Worm (Caenorhabditis elegans) whole organism, L2 larva: ENCODE results near the gene aars-1.

ENCODE experiments used
- C34F6.9 ChIP-seq: fragments of 150-350 bp; optimal IDR thresholded peaks from 2 replicates; lab custom pipeline; 2014; ENCODE audit warnings: missing biosample characterization, missing genetic modification characterization
- F13H6.1 ChIP-seq: sonication (generic microtip); optimal IDR thresholded peaks from 2 replicates; lab custom pipeline; 2016; ENCODE audit warnings: missing genetic modification characterization, missing compliant biosample characterization
- R02D3.7 ChIP-seq: fragments of 150-350 bp; optimal IDR thresholded peaks from 2 replicates; lab custom pipeline; 2014; ENCODE audit warnings: missing biosample characterization, missing genetic modification characterization
- Y55F3AM.14 ChIP-seq: fragments of 200-800 bp; sonication (Bioruptor generic); optimal IDR thresholded peaks from 2 replicates; lab custom pipeline; 2018; ENCODE audit warnings: mild to moderate bottlenecking, missing genetic modification characterization, missing compliant biosample characterization
- ZK546.5 ChIP-seq: sonication (generic microtip); optimal IDR thresholded peaks from 2 replicates; lab custom pipeline; 2017; ENCODE audit warnings: missing biosample characterization, missing genetic modification characterization
- alr-1 ChIP-seq: fragments of 150-350 bp; optimal IDR thresholded peaks from 2 replicates; lab custom pipeline; 2014; ENCODE audit warnings: missing biosample characterization, missing genetic modification characterization
- aly-2 ChIP-seq: fragments of 150-350 bp; optimal IDR thresholded peaks from 2 replicates; lab custom pipeline; 2014; ENCODE audit warnings: missing biosample characterization, missing genetic modification characterization
- ama-1 ChIP-seq: fragments of 150-350 bp; optimal IDR thresholded peaks from 2 replicates; lab custom pipeline; 2018; ENCODE audit warnings: inconsistent platforms
- blmp-1 ChIP-seq: sonication (generic microtip); optimal IDR thresholded peaks from 2 replicates; lab custom pipeline; 2017; ENCODE audit warnings: missing genetic modification characterization, mild to moderate bottlenecking, missing compliant biosample characterization, antibody characterized with exemption, moderate library complexity; ENCODE audit not compliant: insufficient read depth
- ceh-16 ChIP-seq: fragments of 150-350 bp; optimal IDR thresholded peaks from 2 replicates; lab custom pipeline; 2014; ENCODE audit warnings: missing biosample characterization, missing genetic modification characterization
- ceh-82 ChIP-seq: fragments of 150-350 bp; optimal IDR thresholded peaks from 2 replicates; lab custom pipeline; 2014; ENCODE audit warnings: missing biosample characterization, missing genetic modification characterization
- crh-2 ChIP-seq: sonication (generic microtip); optimal IDR thresholded peaks from 2 replicates; lab custom pipeline; 2017; ENCODE audit warnings: missing biosample characterization, missing genetic modification characterization
- dmd-4 ChIP-seq: sonication (generic microtip); optimal IDR thresholded peaks from 2 replicates; lab custom pipeline; 2017; ENCODE audit warnings: missing biosample characterization, missing genetic modification characterization
- egl-27 ChIP-seq: sonication (generic microtip); optimal IDR thresholded peaks from 3 replicates; lab custom pipeline; 2017; ENCODE audit warnings: missing biosample characterization, missing genetic modification reagents, missing genetic modification characterization
- elt-1 ChIP-seq: fragments of 150-350 bp; optimal IDR thresholded peaks from 2 replicates; lab custom pipeline; 2014; ENCODE audit warnings: missing biosample characterization, missing genetic modification characterization
- elt-3 ChIP-seq: sonication (generic microtip); optimal IDR thresholded peaks from 2 replicates; lab custom pipeline; 2017; ENCODE audit warnings: missing biosample characterization, missing genetic modification characterization
- fos-1 ChIP-seq: fragments of 150-350 bp; optimal IDR thresholded peaks from 2 replicates; lab custom pipeline; 2014; ENCODE audit warnings: missing biosample characterization, missing genetic modification characterization
- gmeb-1 ChIP-seq: fragments of 150-350 bp; optimal IDR thresholded peaks from 2 replicates; lab custom pipeline; 2014; ENCODE audit warnings: missing biosample characterization, missing genetic modification characterization
- lin-11 ChIP-seq: fragments of 150-350 bp; sonication (generic microtip); optimal IDR thresholded peaks from 2 replicates; lab custom pipeline; 2014; ENCODE audit warnings: missing biosample characterization, missing genetic modification characterization, inconsistent platforms, mixed read lengths
- lin-13 ChIP-seq: fragments of 150-350 bp; optimal IDR thresholded peaks from 2 replicates; lab custom pipeline; 2014; ENCODE audit warnings: missing biosample characterization, missing genetic modification reagents, missing genetic modification characterization
- lin-39 ChIP-seq: fragments of 150-350 bp; optimal IDR thresholded peaks from 2 replicates; lab custom pipeline; 2014; ENCODE audit warnings: missing biosample characterization, missing genetic modification reagents, missing genetic modification characterization
- lsy-2 ChIP-seq, 2 experiments: fragments of 150-350 bp in 1 of 2; sonication (generic microtip) in 1 of 2; optimal IDR thresholded peaks; 2 replicates each; lab custom pipeline; 2014 to 2017; ENCODE audit warnings: missing biosample characterization in 2 of 2, missing genetic modification characterization in 2 of 2
- mab-5 ChIP-seq: fragments of 150-350 bp; optimal IDR thresholded peaks from 2 replicates; lab custom pipeline; 2014; ENCODE audit warnings: missing biosample characterization, missing genetic modification characterization
- mbf-1 ChIP-seq: sonication (generic microtip); optimal IDR thresholded peaks from 2 replicates; lab custom pipeline; 2017; ENCODE audit warnings: missing biosample characterization, missing genetic modification characterization
- mdl-1 ChIP-seq, 2 experiments: fragments of 150-350 bp in 1 of 2; sonication (generic microtip) in 1 of 2; optimal IDR thresholded peaks; 2 replicates each; lab custom pipeline; 2017; ENCODE audit warnings: missing biosample characterization in 2 of 2, missing genetic modification characterization in 2 of 2
- nhr-10 ChIP-seq: sonication (generic microtip); optimal IDR thresholded peaks from 2 replicates; lab custom pipeline; 2017; ENCODE audit warnings: missing biosample characterization, missing genetic modification characterization
- nhr-11 ChIP-seq: fragments of 150-350 bp; optimal IDR thresholded peaks from 2 replicates; lab custom pipeline; 2014; ENCODE audit warnings: missing biosample characterization, missing genetic modification characterization
- nhr-12 ChIP-seq: fragments of 150-350 bp; optimal IDR thresholded peaks from 2 replicates; lab custom pipeline; 2014; ENCODE audit warnings: missing biosample characterization, missing genetic modification characterization
- nhr-129 ChIP-seq: fragments of 150-350 bp; optimal IDR thresholded peaks from 2 replicates; lab custom pipeline; 2014; ENCODE audit warnings: missing biosample characterization, missing genetic modification characterization
- nhr-21 ChIP-seq: fragments of 150-350 bp; optimal IDR thresholded peaks from 2 replicates; lab custom pipeline; 2014; ENCODE audit warnings: missing biosample characterization, missing genetic modification characterization
- nhr-23 ChIP-seq: fragments of 150-350 bp; optimal IDR thresholded peaks from 2 replicates; lab custom pipeline; 2014; ENCODE audit warnings: missing biosample characterization, missing genetic modification reagents, missing genetic modification characterization
- nhr-237 ChIP-seq: fragments of 150-350 bp; optimal IDR thresholded peaks from 2 replicates; lab custom pipeline; 2014; ENCODE audit warnings: missing biosample characterization, missing genetic modification characterization
- nhr-25 ChIP-seq: fragments of 150-350 bp; sonication (generic microtip); optimal IDR thresholded peaks from 3 replicates; lab custom pipeline; 2014; ENCODE audit warnings: missing biosample characterization, missing genetic modification characterization
- nhr-6 ChIP-seq: fragments of 150-350 bp; optimal IDR thresholded peaks from 2 replicates; lab custom pipeline; 2014; ENCODE audit warnings: missing biosample characterization, missing genetic modification characterization
- nhr-77 ChIP-seq: fragments of 150-350 bp; optimal IDR thresholded peaks from 2 replicates; lab custom pipeline; 2014; ENCODE audit warnings: missing biosample characterization, missing genetic modification characterization
- peb-1 ChIP-seq: fragments of 150-350 bp; optimal IDR thresholded peaks from 2 replicates; lab custom pipeline; 2014; ENCODE audit warnings: missing biosample characterization, missing genetic modification characterization
- sem-4 ChIP-seq: fragments of 150-350 bp; optimal IDR thresholded peaks from 2 replicates; lab custom pipeline; 2014; ENCODE audit warnings: missing biosample characterization, missing genetic modification reagents, missing genetic modification characterization
- skn-1 ChIP-seq: sonication (generic microtip); optimal IDR thresholded peaks from 2 replicates; lab custom pipeline; 2017; ENCODE audit warnings: missing biosample characterization, missing genetic modification characterization
- sma-3 ChIP-seq: sonication (generic microtip); optimal IDR thresholded peaks from 2 replicates; lab custom pipeline; 2016; ENCODE audit warnings: missing genetic modification reagents, missing genetic modification characterization, missing compliant biosample characterization
- sma-9 ChIP-seq, 2 experiments: fragments of 150-350 bp in 1 of 2; sonication (generic microtip) in 1 of 2; optimal IDR thresholded peaks; 2 replicates each; lab custom pipeline; 2014 to 2016; ENCODE audit warnings: missing genetic modification characterization in 2 of 2, mild to moderate bottlenecking in 1 of 2, missing biosample characterization in 1 of 2, missing compliant biosample characterization in 1 of 2, missing genetic modification reagents in 1 of 2, moderate library complexity in 1 of 2
- snpc-4 ChIP-seq: fragments of 150-350 bp; optimal IDR thresholded peaks from 2 replicates; lab custom pipeline; 2014; ENCODE audit warnings: missing biosample characterization, missing genetic modification characterization
- unc-39 ChIP-seq: fragments of 150-350 bp; optimal IDR thresholded peaks from 2 replicates; lab custom pipeline; 2014; ENCODE audit warnings: missing biosample characterization, missing genetic modification characterization
- unc-55 ChIP-seq: fragments of 150-350 bp; sonication (generic microtip); optimal IDR thresholded peaks from 3 replicates; lab custom pipeline; 2014; ENCODE audit warnings: missing biosample characterization, missing genetic modification reagents, missing genetic modification characterization
- unc-62 ChIP-seq: fragments of 150-350 bp; optimal IDR thresholded peaks from 2 replicates; lab custom pipeline; 2014; ENCODE audit warnings: missing biosample characterization, missing genetic modification reagents, missing genetic modification characterization
- zag-1 ChIP-seq: fragments of 150-350 bp; optimal IDR thresholded peaks from 2 replicates; lab custom pipeline; 2014; ENCODE audit warnings: missing biosample characterization, missing genetic modification characterization
- ztf-1 ChIP-seq: fragments of 200-800 bp; sonication (Bioruptor generic); conservative IDR thresholded peaks from 2 replicates; pipeline ENCODE4 v1.3.6; 2022; ENCODE audit warnings: missing genetic modification characterization, missing compliant biosample characterization
- ztf-11 ChIP-seq: sonication (generic microtip); optimal IDR thresholded peaks from 2 replicates; lab custom pipeline; 2017; ENCODE audit warnings: missing biosample characterization, missing genetic modification characterization
- ztf-4 ChIP-seq: fragments of 150-350 bp; optimal IDR thresholded peaks from 2 replicates; lab custom pipeline; 2014; ENCODE audit warnings: missing biosample characterization, missing genetic modification characterization

Gene aars-1

DNA sequence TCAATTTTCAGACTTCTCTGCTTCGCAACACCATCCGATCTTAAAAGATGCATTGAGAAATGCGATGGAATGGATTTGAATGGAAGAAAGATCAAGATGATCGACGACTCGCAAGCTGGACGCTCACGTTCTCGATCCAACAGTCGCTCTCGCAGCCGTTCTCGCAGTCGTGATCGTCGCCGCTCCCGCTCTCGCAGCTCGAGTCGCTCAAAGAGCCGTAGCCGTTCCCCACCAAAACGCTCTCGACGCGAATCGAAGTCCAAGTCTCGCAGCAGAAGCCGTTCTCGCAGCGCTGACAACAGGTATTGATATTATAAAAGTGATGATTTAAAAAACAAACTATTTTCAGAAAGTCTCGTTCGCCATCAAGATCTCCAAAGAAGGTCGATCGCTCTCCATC, 9.2 kb downstream of the aars-1 start:
- TF ChIP-seq skn-1 (tag; lab: Kevin White, UChicago) (no peak), mab-5 (no peak), nhr-129 (no peak), lsy-2 (tag; optimal IDR thresholded peaks at IDR 0.05; lab: Kevin White, UChicago) (no peak), mbf-1 (no peak), gmeb-1 (tag; lab: Kevin White, UChicago) (no peak)

DNA sequence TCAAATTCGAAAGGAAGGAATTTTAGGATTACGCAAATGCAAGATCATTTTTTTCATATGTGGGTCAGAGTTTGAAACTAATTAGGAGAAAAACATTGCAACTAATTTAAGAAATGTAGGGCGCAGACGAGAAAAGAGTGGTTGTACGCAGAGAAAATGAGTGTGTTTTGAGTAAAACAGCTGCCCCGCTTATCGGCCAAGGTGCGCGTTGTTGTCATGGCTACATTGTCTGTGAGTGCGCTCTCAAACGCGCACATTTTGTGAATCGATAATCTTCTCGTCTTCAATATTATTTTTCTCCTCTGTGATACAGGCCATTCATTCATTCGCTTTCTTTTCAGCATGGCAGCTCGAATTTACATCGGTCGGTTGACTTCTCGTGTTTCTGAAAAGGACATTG, 10.7 kb downstream of the aars-1 start:
- TF ChIP-seq ztf-1 (GFP tag; lab: Robert Waterston, UW) (no peak), lin-11 (tag; lab: Kevin White, UChicago) (peak; percentile 43)

DNA sequence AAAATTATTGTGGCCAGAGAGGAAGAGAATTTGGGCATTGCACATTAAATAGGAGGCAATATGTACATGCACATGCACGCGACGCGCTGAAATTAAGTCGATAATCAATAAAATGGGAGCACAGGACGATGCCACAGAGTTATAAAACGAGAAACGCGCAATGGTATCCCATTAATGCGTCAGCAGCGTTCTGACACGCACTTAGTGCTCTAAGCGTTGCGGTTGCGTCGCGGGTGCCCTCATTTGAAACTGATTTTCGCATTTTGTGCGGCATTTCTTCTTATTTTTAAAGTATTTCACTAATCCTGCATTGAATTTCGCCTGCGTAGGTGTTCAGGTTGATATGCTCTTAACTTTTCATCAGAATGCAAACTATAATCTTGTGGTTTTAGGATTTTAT, 11.3 kb downstream of the aars-1 start, which contains the start of gene rsp-1:
Gene rsp-1, plus strand, starts transcription at position 338 of the 400 bp plus-strand sequence.
- TF ChIP-seq nhr-129 (peak; percentile 92), lin-11 (tag; lab: Kevin White, UChicago) (peak; percentile 82), nhr-6 (tag; lab: Kevin White, UChicago) (peak; percentile 74), nhr-77 (tag; lab: Kevin White, UChicago) (no peak), egl-27 (tag; lab: Kevin White, UChicago) (peak; percentile 73), nhr-12 (no peak), lin-13 (GFP tag; lab: Kevin White, UChicago) (peak; percentile 91), unc-55 (peak; percentile 95), nhr-11 (tag; lab: Kevin White, UChicago) (no peak), unc-39 (no peak), dmd-4 (tag; lab: Kevin White, UChicago) (no peak), ceh-82 (tag; lab: Kevin White, UChicago) (peak; percentile 30), snpc-4 (tag; lab: Kevin White, UChicago) (peak; percentile 87), unc-62 (GFP tag; lab: Kevin White, UChicago) (no peak), nhr-21 (tag; lab: Kevin White, UChicago) (peak; percentile 87), mab-5 (peak; percentile 89), sma-3 (peak; percentile 84), zag-1 (peak; percentile 60), gmeb-1 (tag; lab: Kevin White, UChicago) (peak; percentile 90), aly-2 (tag; lab: Kevin White, UChicago) (no peak), mdl-1 (tag; optimal IDR thresholded peaks at IDR 0.05; lab: Kevin White, UChicago) (peak in 1 of 2 experiments; percentile 74), sma-9 (GFP tag; optimal IDR thresholded peaks at IDR 0.05; lab: Kevin White, UChicago) (peak; percentile 95), sma-9 (tag; optimal IDR thresholded peaks at IDR 0.05; lab: Kevin White, UChicago) (no peak), elt-1 (tag; lab: Kevin White, UChicago) (no peak), alr-1 (tag; lab: Kevin White, UChicago) (no peak), sem-4 (tag; lab: Kevin White, UChicago) (peak; percentile 79), skn-1 (tag; lab: Kevin White, UChicago) (no peak), ztf-1 (GFP tag; lab: Robert Waterston, UW) (no peak), crh-2 (tag; lab: Kevin White, UChicago) (peak; percentile 92), ZK546.5 (tag; lab: Kevin White, UChicago) (no peak), blmp-1 (tag; lab: Kevin White, UChicago) (peak; percentile 48), R02D3.7 (tag; lab: Kevin White, UChicago) (peak; percentile 67), lin-39 (tag; lab: Kevin White, UChicago) (no peak), ztf-11 (tag; lab: Kevin White, UChicago) (no peak), ztf-4 (tag; lab: Kevin White, UChicago) (peak; percentile 74), nhr-237 (tag; lab: Kevin White, UChicago) (peak; percentile 43), fos-1 (tag; lab: Kevin White, UChicago) (peak; percentile 84), Y55F3AM.14 (GFP tag; lab: Kevin White, UChicago) (peak; percentile 27), ama-1 (lab: Kevin White, UChicago) (peak; percentile 76), ceh-16 (peak; percentile 39), C34F6.9 (tag; lab: Kevin White, UChicago) (peak; percentile 97), F13H6.1 (peak; percentile 90), peb-1 (tag; lab: Kevin White, UChicago) (no peak), nhr-23 (tag; lab: Kevin White, UChicago) (no peak), elt-3 (no peak), nhr-10 (tag; lab: Kevin White, UChicago) (no peak), lsy-2 (tag; optimal IDR thresholded peaks at IDR 0.05; lab: Kevin White, UChicago) (peak; percentile 84 to 94), mbf-1 (no peak), nhr-25 (peak; percentile 82)
